Fruit fly (Drosophila melanogaster): ENCODE data around the gene CG31525.

The CG31525 gene

dm6 chr3R:4402884-4403705 lies 23.7 kb upstream of the CG31525 start, which contains the start of gene lost:
lost (plus strand) TSS chr3R:4403076.
- TF ChIP-seq CG17801 (GFP tag; optimal IDR thresholded peaks at IDR 0.05; ENCODE audit: partially characterized antibody), result peak; percentile 62

- TF ChIP-seq CG17801 (GFP tag; optimal IDR thresholded peaks at IDR 0.05; ENCODE audit: partially characterized antibody), result no peak
These were observed 23.0 kb upstream of the CG31525 start for dm6 chr3R:4403706-4404392.

- TF ChIP-seq CG17801 (GFP tag; optimal IDR thresholded peaks at IDR 0.05; ENCODE audit: partially characterized antibody), result no peak
These were observed 19.5 kb upstream of the CG31525 start for dm6 chr3R:4407325-4407724.

dm6 chr3R:4416138-4416537 lies 10.7 kb upstream of the CG31525 start, which contains the start of gene CG31528:
CG31528 (plus strand) TSS chr3R:4416438.
- no peak for TF ChIP-seq CG17801 (GFP tag; optimal IDR thresholded peaks at IDR 0.05; ENCODE audit: partially characterized antibody)

- TF ChIP-seq CG17801 (GFP tag; optimal IDR thresholded peaks at IDR 0.05; ENCODE audit: partially characterized antibody), result no peak
These were observed 7.3 kb upstream of the CG31525 start, which contains the start of gene CG32944 for dm6 chr3R:4419482-4419881. CG32944 (minus strand) TSS chr3R:4419578.

dm6 chr3R:4428585-4429464 lies 2.0 kb downstream of the CG31525 start, which contains the start of gene srl:
srl (minus strand) TSS chr3R:4429335.
- peak; percentile 27 for TF ChIP-seq CG17801 (GFP tag; optimal IDR thresholded peaks at IDR 0.05; ENCODE audit: partially characterized antibody)

dm6 chr3R:4433441-4434077 lies 6.7 kb downstream of the CG31525 start, which contains the start of the genes eIF3a and CG1074:
eIF3a (minus strand) TSS chr3R:4433895.
CG1074 (plus strand) TSS chr3R:4433965.
- peak; percentile 76 for TF ChIP-seq CG17801 (GFP tag; optimal IDR thresholded peaks at IDR 0.05; ENCODE audit: partially characterized antibody)

dm6 chr3R:4437113-4437512 lies 10.3 kb downstream of the CG31525 start, which contains the start of the genes Lipt2 and CG14650:
Lipt2 (minus strand) TSS chr3R:4437329.
CG14650 (plus strand) TSS chr3R:4437387.
- TF ChIP-seq CG17801 (GFP tag; optimal IDR thresholded peaks at IDR 0.05; ENCODE audit: partially characterized antibody), result peak; percentile 55

- no peak for TF ChIP-seq CG17801 (GFP tag; optimal IDR thresholded peaks at IDR 0.05; ENCODE audit: partially characterized antibody)
These were observed 11.0 kb downstream of the CG31525 start for dm6 chr3R:4437817-4438216.

dm6 chr3R:4445083-4445482 lies 18.3 kb downstream of the CG31525 start:
- TF ChIP-seq CG17801 (GFP tag; optimal IDR thresholded peaks at IDR 0.05; ENCODE audit: partially characterized antibody), result no peak

dm6 chr3R:4446455-4447224 lies 19.8 kb downstream of the CG31525 start:
- TF ChIP-seq CG17801 (GFP tag; optimal IDR thresholded peaks at IDR 0.05; ENCODE audit: partially characterized antibody), result no peak

dm6 chr3R:4449256-4449655 lies 22.4 kb downstream of the CG31525 start:
- TF ChIP-seq CG17801 (GFP tag; optimal IDR thresholded peaks at IDR 0.05; ENCODE audit: partially characterized antibody), result no peak

- TF ChIP-seq CG17801 (GFP tag; optimal IDR thresholded peaks at IDR 0.05; ENCODE audit: partially characterized antibody), result no peak
These were observed 23.9 kb downstream of the CG31525 start for dm6 chr3R:4450721-4451120.

Data from ovary, adult (tissue).